Worm (Caenorhabditis elegans) whole organism, mixed stage, embryonic: ENCODE data around the gene vps-35.

Experiments used
- ces-1 ChIP-seq: fragments of 150-350 bp; optimal IDR thresholded peaks from 2 replicates; lab custom pipeline; 2014; ENCODE audit warnings: missing biosample characterization, missing genetic modification reagents, missing genetic modification characterization
- elt-1 ChIP-seq: sonication (generic microtip); optimal IDR thresholded peaks from 2 replicates; lab custom pipeline; 2017; ENCODE audit warnings: missing genetic modification characterization, mild to moderate bottlenecking, missing compliant biosample characterization, antibody characterized with exemption, moderate library complexity, borderline replicate concordance; ENCODE audit not compliant: insufficient read depth
- elt-3 ChIP-seq: fragments of 150-350 bp; optimal IDR thresholded peaks from 2 replicates; lab custom pipeline; 2014; ENCODE audit warnings: missing biosample characterization, missing genetic modification characterization
- ham-2 ChIP-seq: fragments of 200-800 bp; sonication (Bioruptor generic); optimal IDR thresholded peaks from 2 replicates; lab custom pipeline; 2018; ENCODE audit warnings: mild to moderate bottlenecking, missing genetic modification characterization, missing compliant biosample characterization
- lsy-2 ChIP-seq: fragments of 150-350 bp; optimal IDR thresholded peaks from 2 replicates; lab custom pipeline; 2014; ENCODE audit warnings: missing biosample characterization, missing genetic modification characterization
- nhr-237 ChIP-seq: fragments of 150-350 bp; optimal IDR thresholded peaks from 2 replicates; lab custom pipeline; 2014; ENCODE audit warnings: missing biosample characterization, missing genetic modification characterization
- snpc-4 ChIP-seq: fragments of 150-350 bp; optimal IDR thresholded peaks from 2 replicates; lab custom pipeline; 2014; ENCODE audit warnings: missing biosample characterization, missing genetic modification characterization
- tbx-8 ChIP-seq: fragments of 200-800 bp; sonication (Bioruptor generic); optimal IDR thresholded peaks from 2 replicates; lab custom pipeline; 2018; ENCODE audit warnings: mild to moderate bottlenecking, missing genetic modification characterization, moderate library complexity, missing compliant biosample characterization
- unc-39 ChIP-seq: fragments of 150-350 bp; optimal IDR thresholded peaks from 2 replicates; lab custom pipeline; 2014; ENCODE audit warnings: missing biosample characterization, missing genetic modification characterization
- unc-62 ChIP-seq: fragments of 150-350 bp; optimal IDR thresholded peaks from 2 replicates; lab custom pipeline; 2014; ENCODE audit warnings: missing biosample characterization, missing genetic modification reagents, missing genetic modification characterization
- ztf-11 ChIP-seq: fragments of 150-350 bp; optimal IDR thresholded peaks from 2 replicates; lab custom pipeline; 2014; ENCODE audit warnings: missing biosample characterization, missing genetic modification characterization

ce11 chrII:5951745-5952144, 44.1 kb downstream of the vps-35 start:
- no peak for TF ChIP-seq elt-1 (tag; lab: Kevin White, UChicago)
- no peak for TF ChIP-seq snpc-4
- no peak for TF ChIP-seq nhr-237 (tag; lab: Kevin White, UChicago)
- TF ChIP-seq lsy-2 (tag; lab: Kevin White, UChicago): no peak
- no peak for TF ChIP-seq unc-62 (GFP tag; lab: Kevin White, UChicago)
- TF ChIP-seq ham-2: no peak
- TF ChIP-seq elt-3 (tag; lab: Kevin White, UChicago): no peak
- TF ChIP-seq tbx-8 (GFP tag; lab: Kevin White, UChicago): no peak
- no peak for TF ChIP-seq unc-39
- no peak for TF ChIP-seq ces-1 (GFP tag; lab: Kevin White, UChicago)
- TF ChIP-seq ztf-11 (tag; lab: Kevin White, UChicago): no peak
